Fruit fly (Drosophila melanogaster) whole organism, embryonic: ENCODE measurements around the gene Mrp5.

Experiments used
- ATbp ChIP-seq: fragments of 200-800 bp; sonication (Bioruptor generic); optimal IDR thresholded peaks from 2 replicates; lab custom pipeline; 2017; ENCODE audit warnings: missing biosample characterization, mild to moderate bottlenecking, missing genetic modification characterization, missing genetic modification reagents
- Ada2b ChIP-seq: fragments of 200-800 bp; sonication (Bioruptor generic); IDR thresholded peaks from 2 replicates; pipeline ENCODE4 v1.3.6; 2022; ENCODE audit warnings: missing biosample characterization, missing genetic modification characterization
- CG10654 ChIP-seq: fragments of 200-800 bp; sonication (Bioruptor generic); optimal IDR thresholded peaks from 2 replicates; lab custom pipeline; 2016; ENCODE audit warnings: missing biosample characterization, missing genetic modification characterization
- CG11504 ChIP-seq: fragments of 200-800 bp; sonication (Bioruptor generic); optimal IDR thresholded peaks from 3 replicates; lab custom pipeline; 2019; ENCODE audit warnings: missing biosample characterization, mild to moderate bottlenecking, missing genetic modification characterization, moderate library complexity
- CG12155 ChIP-seq: fragments of 200-800 bp; sonication (Bioruptor generic); optimal IDR thresholded peaks from 3 replicates; lab custom pipeline; 2016; ENCODE audit warnings: missing biosample characterization, missing genetic modification characterization
- CG13287 ChIP-seq: fragments of 200-800 bp; sonication (Bioruptor generic); IDR thresholded peaks from 2 replicates; pipeline ENCODE4 v1.3.6; 2022; ENCODE audit warnings: missing biosample characterization, missing genetic modification characterization; ENCODE audit not compliant: partially characterized antibody
- CG13624 ChIP-seq: fragments of 200-800 bp; sonication (Bioruptor generic); optimal IDR thresholded peaks from 2 replicates; lab custom pipeline; 2016; ENCODE audit warnings: missing biosample characterization, missing genetic modification characterization
- CG17385 ChIP-seq: fragments of 200-800 bp; sonication (Bioruptor generic); optimal IDR thresholded peaks from 3 replicates; lab custom pipeline; 2018; ENCODE audit warnings: missing biosample characterization, mild to moderate bottlenecking, missing genetic modification characterization
- CG18764 ChIP-seq: fragments of 200-800 bp; sonication (Bioruptor generic); optimal IDR thresholded peaks from 3 replicates; lab custom pipeline; 2016; ENCODE audit warnings: missing biosample characterization, missing genetic modification characterization
- CG32767 ChIP-seq: fragments of 200-800 bp; sonication (Bioruptor generic); IDR thresholded peaks from 2 replicates; pipeline ENCODE4 v1.3.6; 2022; ENCODE audit warnings: missing biosample characterization, missing genetic modification characterization
- CG4360 ChIP-seq: fragments of 200-800 bp; sonication (Bioruptor generic); IDR thresholded peaks from 2 replicates; pipeline ENCODE4 v1.3.6; 2022; ENCODE audit warnings: missing biosample characterization, missing genetic modification characterization
- CG4404 ChIP-seq: fragments of 200-800 bp; sonication (Bioruptor generic); IDR thresholded peaks from 2 replicates; pipeline ENCODE4 v1.3.6; 2022; ENCODE audit warnings: missing biosample characterization, missing genetic modification characterization
- CG4730 ChIP-seq: fragments of 200-800 bp; sonication (Bioruptor generic); IDR thresholded peaks from 2 replicates; pipeline ENCODE4 v1.3.6; 2022; ENCODE audit warnings: missing biosample characterization, missing genetic modification characterization
- CG4854 ChIP-seq: fragments of 200-800 bp; sonication (Bioruptor generic); optimal IDR thresholded peaks from 2 replicates; lab custom pipeline; 2016; ENCODE audit warnings: missing biosample characterization, missing genetic modification characterization, inconsistent platforms
- CG6813 ChIP-seq: fragments of 200-800 bp; sonication (Bioruptor generic); optimal IDR thresholded peaks from 2 replicates; lab custom pipeline; 2017; ENCODE audit warnings: missing biosample characterization, missing genetic modification characterization, mild to moderate bottlenecking, moderate library complexity, missing genetic modification reagents
- CG6854 ChIP-seq: fragments of 200-800 bp; sonication (Bioruptor generic); optimal IDR thresholded peaks from 3 replicates; lab custom pipeline; 2017; ENCODE audit warnings: missing biosample characterization, mild to moderate bottlenecking, missing genetic modification characterization
- CG8281 ChIP-seq: fragments of 200-800 bp; sonication (Bioruptor generic); optimal IDR thresholded peaks from 2 replicates; lab custom pipeline; 2018; ENCODE audit warnings: missing biosample characterization, mild to moderate bottlenecking, missing genetic modification characterization, moderate library complexity
- CG8290 ChIP-seq, 3 experiments: fragments of 200-800 bp; sonication (Bioruptor generic); optimal IDR thresholded peaks; 2 replicates each; lab custom pipeline; 2016 to 2019; ENCODE audit warnings: missing biosample characterization in 3 of 3, missing genetic modification characterization in 3 of 3, mild to moderate bottlenecking in 2 of 3, moderate library complexity in 1 of 3
- CG8359 ChIP-seq: fragments of 200-800 bp; sonication (Bioruptor generic); optimal IDR thresholded peaks from 2 replicates; lab custom pipeline; 2017; ENCODE audit warnings: missing biosample characterization, mild to moderate bottlenecking, missing genetic modification characterization, borderline replicate concordance
- CG8478 ChIP-seq: fragments of >200 bp; optimal IDR thresholded peaks from 2 replicates; lab custom pipeline; 2018
- CG8924 ChIP-seq: fragments of 200-800 bp; optimal IDR thresholded peaks from 3 replicates; lab custom pipeline; 2019; ENCODE audit warnings: missing biosample characterization, mild to moderate bottlenecking, missing genetic modification characterization, moderate library complexity
- CG8944 ChIP-seq: fragments of 200-800 bp; sonication (Bioruptor generic); optimal IDR thresholded peaks from 3 replicates; lab custom pipeline; 2016; ENCODE audit warnings: missing biosample characterization, missing genetic modification characterization
- CG9437 ChIP-seq: fragments of 200-800 bp; sonication (Bioruptor generic); optimal IDR thresholded peaks from 2 replicates; lab custom pipeline; 2018; ENCODE audit warnings: missing biosample characterization, mild to moderate bottlenecking, missing genetic modification characterization
- CG9932 ChIP-seq: fragments of 200-800 bp; sonication (Bioruptor generic); IDR thresholded peaks from 2 replicates; pipeline ENCODE4 v1.3.6; 2022; ENCODE audit warnings: missing biosample characterization, missing genetic modification characterization
- CkIIα-i1 ChIP-seq: fragments of 200-800 bp; sonication (Bioruptor generic); IDR thresholded peaks from 2 replicates; pipeline ENCODE4 v1.3.6; 2022; ENCODE audit warnings: missing biosample characterization, missing genetic modification characterization
- H2.0 ChIP-seq: fragments of 200-800 bp; sonication (Bioruptor generic); IDR thresholded peaks from 2 replicates; pipeline ENCODE4 v1.3.6; 2022; ENCODE audit warnings: missing biosample characterization, missing genetic modification characterization
- Hey ChIP-seq: fragments of 200-800 bp; sonication (Bioruptor generic); optimal IDR thresholded peaks from 3 replicates; lab custom pipeline; 2018; ENCODE audit warnings: missing biosample characterization, mild to moderate bottlenecking, missing genetic modification characterization
- Hmr ChIP-seq: fragments of 200-800 bp; sonication (Bioruptor generic); optimal IDR thresholded peaks from 3 replicates; lab custom pipeline; 2017; ENCODE audit warnings: mild to moderate bottlenecking, missing biosample characterization, missing genetic modification reagents, missing genetic modification characterization
- Hr3 ChIP-seq: fragments of 200-800 bp; sonication (Bioruptor generic); optimal IDR thresholded peaks from 3 replicates; lab custom pipeline; 2016; ENCODE audit warnings: missing biosample characterization, missing genetic modification characterization
- Lpt ChIP-seq: fragments of >200 bp; optimal IDR thresholded peaks from 2 replicates; lab custom pipeline; 2018; ENCODE audit warnings: missing biosample characterization, missing genetic modification characterization
- Neu2 ChIP-seq: fragments of 200-800 bp; sonication (Bioruptor generic); optimal IDR thresholded peaks from 3 replicates; lab custom pipeline; 2016; ENCODE audit warnings: missing biosample characterization, missing genetic modification characterization, borderline replicate concordance
- Sin3A ChIP-seq: fragments of >200 bp; optimal IDR thresholded peaks from 2 replicates; lab custom pipeline; 2018
- Sox102F ChIP-seq: fragments of 200-800 bp; sonication (Bioruptor generic); optimal IDR thresholded peaks from 2 replicates; lab custom pipeline; 2018; ENCODE audit warnings: missing biosample characterization, mild to moderate bottlenecking, missing genetic modification characterization, moderate library complexity
- ab ChIP-seq: fragments of 200-800 bp; sonication (Bioruptor generic); optimal IDR thresholded peaks from 2 replicates; lab custom pipeline; 2016; ENCODE audit warnings: missing biosample characterization, missing genetic modification characterization
- amos ChIP-seq: fragments of 200-800 bp; sonication (Bioruptor generic); IDR thresholded peaks from 2 replicates; pipeline ENCODE4 v1.3.6; 2022; ENCODE audit warnings: missing biosample characterization, missing genetic modification characterization; ENCODE audit not compliant: partially characterized antibody
- bsh ChIP-seq, 2 experiments: fragments of 200-800 bp; sonication (Bioruptor generic); optimal IDR thresholded peaks; 2 replicates each; lab custom pipeline; 2017 to 2018; ENCODE audit warnings: mild to moderate bottlenecking in 2 of 2, missing biosample characterization in 2 of 2, missing genetic modification characterization in 2 of 2, moderate library complexity in 1 of 2
- dati ChIP-seq: fragments of 200-800 bp; sonication (Bioruptor generic); IDR thresholded peaks from 2 replicates; pipeline ENCODE4 v1.3.6; 2022; ENCODE audit warnings: missing biosample characterization, missing genetic modification characterization
- dimm ChIP-seq: fragments of 200-800 bp; sonication (Bioruptor generic); IDR thresholded peaks from 2 replicates; pipeline ENCODE4 v1.3.6; 2022; ENCODE audit warnings: missing biosample characterization, missing genetic modification characterization
- en ChIP-seq: fragments of 200-800 bp; sonication (Bioruptor generic); optimal IDR thresholded peaks from 2 replicates; lab custom pipeline; 2016; ENCODE audit warnings: missing biosample characterization, missing genetic modification characterization
- esg ChIP-seq: fragments of 200-800 bp; sonication (Bioruptor generic); conservative IDR thresholded peaks from 2 replicates; pipeline ENCODE4 v1.3.6; 2022; ENCODE audit warnings: missing biosample characterization, missing genetic modification characterization
- fd96Cb ChIP-seq: fragments of 200-800 bp; sonication (Bioruptor generic); optimal IDR thresholded peaks from 2 replicates; lab custom pipeline; 2018; ENCODE audit warnings: missing biosample characterization, mild to moderate bottlenecking, missing genetic modification characterization, moderate library complexity
- fu2 ChIP-seq: fragments of 200-800 bp; sonication (Bioruptor generic); optimal IDR thresholded peaks from 2 replicates; lab custom pipeline; 2016; ENCODE audit warnings: missing biosample characterization, missing genetic modification characterization
- grau ChIP-seq: fragments of 200-800 bp; optimal IDR thresholded peaks from 3 replicates; lab custom pipeline; 2019; ENCODE audit warnings: missing biosample characterization, mild to moderate bottlenecking, missing genetic modification characterization, moderate library complexity
- gsb ChIP-seq: fragments of 200-800 bp; sonication (Bioruptor generic); IDR thresholded peaks from 2 replicates; pipeline ENCODE4 v1.3.6; 2022; ENCODE audit warnings: missing biosample characterization, missing genetic modification characterization
- pfk ChIP-seq: fragments of 200-800 bp; sonication (Bioruptor generic); optimal IDR thresholded peaks from 2 replicates; lab custom pipeline; 2018; ENCODE audit warnings: missing biosample characterization, mild to moderate bottlenecking, missing genetic modification characterization, moderate library complexity
- sc ChIP-seq, 3 experiments: fragments of >200 bp in 2 of 3; fragments of 200-800 bp in 1 of 3; sonication (Bioruptor generic) in 1 of 3; optimal IDR thresholded peaks; 2 replicates in 2 of 3; 3 replicates in 1 of 3; lab custom pipeline; 2017; ENCODE audit warnings: mild to moderate bottlenecking in 1 of 3, missing biosample characterization in 1 of 3, missing genetic modification characterization in 1 of 3, missing genetic modification reagents in 1 of 3
- slp2 ChIP-seq: fragments of 200-800 bp; sonication (Bioruptor generic); optimal IDR thresholded peaks from 2 replicates; lab custom pipeline; 2016; ENCODE audit warnings: missing biosample characterization, missing genetic modification characterization
- so ChIP-seq: fragments of 200-800 bp; sonication (Bioruptor generic); IDR thresholded peaks from 3 replicates; pipeline ENCODE4 v1.3.6; 2022; ENCODE audit warnings: missing biosample characterization, missing genetic modification characterization
- tup ChIP-seq: fragments of 200-800 bp; sonication (Bioruptor generic); optimal IDR thresholded peaks from 2 replicates; lab custom pipeline; 2016; ENCODE audit warnings: missing biosample characterization, mild to moderate bottlenecking, missing genetic modification characterization, moderate library complexity
- wek ChIP-seq: fragments of 200-800 bp; sonication (Bioruptor generic); optimal IDR thresholded peaks from 3 replicates; lab custom pipeline; 2018; ENCODE audit warnings: missing biosample characterization, mild to moderate bottlenecking, missing genetic modification characterization, moderate library complexity

Gene Mrp5

dm6 chr3R:19892046-19892445, 16.6 kb upstream of the Mrp5 start (continued):
- peak; percentile 63 for TF ChIP-seq CG17385 (GFP tag; lab: Kevin White, UChicago)
- no peak for TF ChIP-seq Hmr (GFP tag; lab: Kevin White, UChicago)
- peak; percentile 23 for TF ChIP-seq Hr3 (GFP tag; lab: Kevin White, UChicago)
- no peak for TF ChIP-seq ab (GFP tag; lab: Kevin White, UChicago)
- TF ChIP-seq CG6854 (GFP tag; lab: Kevin White, UChicago) = peak; percentile 44
- no peak for TF ChIP-seq CG8478
- peak; percentile 63 for TF ChIP-seq CG4730 (GFP tag; lab: Robert Waterston, UW)
- no peak for TF ChIP-seq Lpt (GFP tag; lab: Kevin White, UChicago)
- TF ChIP-seq CG13624 (GFP tag; lab: Kevin White, UChicago) = peak; percentile 49
- TF ChIP-seq CG4404 (GFP tag; lab: Robert Waterston, UW) = peak; percentile 64
- TF ChIP-seq sc (optimal IDR thresholded peaks at IDR 0.05; lab: Kevin White, UChicago) = no peak
- no peak for TF ChIP-seq sc (GFP tag; optimal IDR thresholded peaks at IDR 0.05; lab: Kevin White, UChicago)
- TF ChIP-seq CG6813 (GFP tag; lab: Kevin White, UChicago) = peak; percentile 68
- peak; percentile 67 for TF ChIP-seq CG32767 (GFP tag; lab: Robert Waterston, UW)
- peak; percentile 66 for TF ChIP-seq Sox102F (GFP tag; lab: Kevin White, UChicago)
- peak; percentile 49 for TF ChIP-seq CG12155 (GFP tag; lab: Kevin White, UChicago)
- TF ChIP-seq CG8290 (GFP tag; optimal IDR thresholded peaks at IDR 0.05; lab: Kevin White, UChicago) = peak; percentile 51
- no peak for TF ChIP-seq CG8290 (tag; optimal IDR thresholded peaks at IDR 0.05; lab: Kevin White, UChicago)
- peak; percentile 59 for TF ChIP-seq CG10654 (GFP tag; lab: Kevin White, UChicago)
- peak; percentile 71; the same call in 2 of the 3 replicates for TF ChIP-seq so (GFP tag; lab: Robert Waterston, UW)
- peak; percentile 50 for TF ChIP-seq CG8281
- peak; percentile 78 for TF ChIP-seq CG9932 (GFP tag; lab: Robert Waterston, UW)
- TF ChIP-seq wek = peak; percentile 66
- TF ChIP-seq CG9437 (GFP tag; lab: Kevin White, UChicago) = peak; percentile 55
- TF ChIP-seq CG8924 (tag; lab: Kevin White, UChicago) = no peak
- peak; percentile 78 for TF ChIP-seq CG11504 (tag; lab: Kevin White, UChicago)
- TF ChIP-seq pfk (GFP tag; lab: Kevin White, UChicago) = no peak
- peak; percentile 49; the same call in 1 of the 2 replicates for TF ChIP-seq dimm
- peak; percentile 45 for TF ChIP-seq CG8359 (GFP tag; lab: Kevin White, UChicago)
- peak; percentile 49 for TF ChIP-seq CG18764
- no peak for TF ChIP-seq amos (GFP tag; lab: Robert Waterston, UW)
- TF ChIP-seq Ada2b (GFP tag; lab: Robert Waterston, UW) = peak; percentile 67
- peak; percentile 63; the same call in 1 of the 2 replicates for TF ChIP-seq H2.0 (GFP tag; lab: Robert Waterston, UW)
- TF ChIP-seq CG8944 = peak; percentile 57
- peak; percentile 76 for TF ChIP-seq fd96Cb (tag; lab: Kevin White, UChicago)
- peak; percentile 31 for TF ChIP-seq Neu2 (GFP tag; lab: Kevin White, UChicago)
- 0 out of 2 replicates have a peak, but pooled peaks have one; percentile 33 for TF ChIP-seq CG4360 (GFP tag; lab: Robert Waterston, UW)
- peak; percentile 70 for TF ChIP-seq grau
- peak; percentile 28; the same call in 1 of the 2 replicates for TF ChIP-seq dati (GFP tag; lab: Robert Waterston, UW)
- peak; percentile 33 for TF ChIP-seq slp2 (GFP tag; lab: Kevin White, UChicago)
- TF ChIP-seq ATbp (GFP tag; lab: Kevin White, UChicago) = peak; percentile 65
- TF ChIP-seq gsb (GFP tag; lab: Robert Waterston, UW) = no peak; the same call in 1 of the 2 replicates
- TF ChIP-seq CkIIα-i1 (GFP tag; lab: Robert Waterston, UW) = no peak
- TF ChIP-seq tup = no peak
- no peak for TF ChIP-seq Sin3A (lab: Kevin White, UChicago)
- TF ChIP-seq en (GFP tag; lab: Kevin White, UChicago) = no peak
- TF ChIP-seq esg (GFP tag; lab: Robert Waterston, UW) = peak; percentile 73
- peak; percentile 18 for TF ChIP-seq fu2
- TF ChIP-seq Hey = no peak
- peak in 1 of 2 experiments; percentile 75 for TF ChIP-seq bsh (GFP tag; optimal IDR thresholded peaks at IDR 0.05; lab: Kevin White, UChicago)
- peak; percentile 14; the same call in 1 of the 2 replicates for TF ChIP-seq CG13287 (GFP tag; lab: Robert Waterston, UW)
- peak; percentile 38 for TF ChIP-seq CG4854 (GFP tag; lab: Kevin White, UChicago)
